Worm (Caenorhabditis elegans): ENCODE measurements around the gene adm-2.

The adm-2 gene

ce11 chrX:13663641-13664633 lies 23.8 kb upstream of the adm-2 start, which contains the start of gene C04A11.5 (continued):
- TF ChIP-seq madf-5 (GFP tag; IDR thresholded peaks at IDR 0.05) = no peak
- TF ChIP-seq lin-1 (GFP tag; IDR thresholded peaks at IDR 0.05) = no peak
- TF ChIP-seq Y48G9A.11 (GFP tag; IDR thresholded peaks at IDR 0.05) = no peak
- TF ChIP-seq nhr-237 (tag; optimal IDR thresholded peaks at IDR 0.05) = no peak

DNA sequence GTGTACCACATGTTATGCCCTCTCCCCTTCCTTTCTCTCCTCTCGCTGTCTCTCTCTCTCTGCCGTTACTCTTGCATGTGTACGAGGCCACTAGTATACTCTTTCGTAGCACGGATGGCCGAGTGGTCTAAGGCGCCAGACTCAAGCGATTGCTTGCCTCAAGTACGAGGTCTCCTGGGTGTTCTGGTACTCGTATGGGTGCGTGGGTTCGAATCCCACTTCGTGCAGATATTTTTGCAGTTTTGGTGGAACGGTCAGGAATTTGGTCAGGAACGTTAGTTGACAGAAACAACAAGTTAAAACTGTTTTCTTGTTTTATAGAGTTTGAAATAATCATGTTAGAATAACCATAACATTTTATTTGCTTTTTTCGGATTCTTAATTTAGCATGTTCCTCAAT lies 22.3 kb upstream of the adm-2 start:
- TF ChIP-seq T26A8.4 (GFP tag; IDR thresholded peaks at IDR 0.05) = peak; percentile 94
- peak; percentile 90 for TF ChIP-seq saeg-2 (GFP tag; IDR thresholded peaks at IDR 0.05)
- TF ChIP-seq unc-62 (GFP tag; optimal IDR thresholded peaks at IDR 0.05 in 1 of 2) = peak in 1 of 2 experiments; percentile 98
- TF ChIP-seq unc-62 (tag; optimal IDR thresholded peaks at IDR 0.05) = no peak
- no peak for TF ChIP-seq ceh-82 (tag; optimal IDR thresholded peaks at IDR 0.05)
- peak; percentile 83 for TF ChIP-seq hlh-11 (tag; optimal IDR thresholded peaks at IDR 0.05)
- TF ChIP-seq ztf-11 (tag; optimal IDR thresholded peaks at IDR 0.05) = no peak
- peak; percentile 92 for TF ChIP-seq D1046.2 (GFP tag; IDR thresholded peaks at IDR 0.05)
- TF ChIP-seq nhr-76 (tag; optimal IDR thresholded peaks at IDR 0.05) = no peak
- no peak for TF ChIP-seq tag-97 (GFP tag; IDR thresholded peaks at IDR 0.05)
- peak; percentile 98 for TF ChIP-seq nhr-41 (GFP tag; IDR thresholded peaks at IDR 0.05)
- peak; percentile 95 for TF ChIP-seq madf-9 (GFP tag; conservative IDR thresholded peaks at IDR 0.05)
- TF ChIP-seq madf-5 (GFP tag; IDR thresholded peaks at IDR 0.05) = peak; percentile 93 to 97
- peak; percentile 95 for TF ChIP-seq snpc-1.2 (GFP tag; IDR thresholded peaks at IDR 0.05)
- no peak for TF ChIP-seq fos-1 (tag; optimal IDR thresholded peaks at IDR 0.05)
- TF ChIP-seq aha-1 (tag) = peak; percentile 97
- peak; percentile 90 for TF ChIP-seq nhr-102 (tag; optimal IDR thresholded peaks at IDR 0.05)
- peak; percentile 96 for TF ChIP-seq ctbp-1 (GFP tag; IDR thresholded peaks at IDR 0.05)
- peak; percentile 91 for TF ChIP-seq dmd-9 (GFP tag; IDR thresholded peaks at IDR 0.05)
- TF ChIP-seq nhr-48 (tag; optimal IDR thresholded peaks at IDR 0.05) = peak; percentile 84
- TF ChIP-seq jun-1 (tag; optimal IDR thresholded peaks at IDR 0.05) = peak; percentile 82
- peak; percentile 76 for TF ChIP-seq mxl-3 (GFP tag; optimal IDR thresholded peaks at IDR 0.05)
- peak; percentile 74 for TF ChIP-seq set-16 (GFP tag; IDR thresholded peaks at IDR 0.05)
- TF ChIP-seq F44E2.7 (GFP tag; IDR thresholded peaks at IDR 0.05) = peak; percentile 95
- TF ChIP-seq lim-7 (GFP tag; IDR thresholded peaks at IDR 0.05) = peak; percentile 99
- TF ChIP-seq nhr-28 (tag; optimal IDR thresholded peaks at IDR 0.05) = peak; percentile 65
- peak; percentile 76; the same call in 1 of the 2 replicates for TF ChIP-seq lin-29 (GFP tag; IDR thresholded peaks at IDR 0.05)
- no peak for TF ChIP-seq skn-1 (tag; optimal IDR thresholded peaks at IDR 0.05)
- TF ChIP-seq mes-2 (tag; optimal IDR thresholded peaks at IDR 0.05; ENCODE audit: poor library complexity, severe bottlenecking) = peak; percentile 90
- TF ChIP-seq mdl-1 (tag; optimal IDR thresholded peaks at IDR 0.05) = peak; percentile 10 to 80
- no peak for TF ChIP-seq ceh-28 (tag; optimal IDR thresholded peaks at IDR 0.05)
- peak in 1 of 2 experiments; percentile 35 for TF ChIP-seq ZK546.5 (tag; optimal IDR thresholded peaks at IDR 0.05)
- TF ChIP-seq egl-27 (tag; optimal IDR thresholded peaks at IDR 0.05) = no peak
- peak; percentile 88 to 98 for TF ChIP-seq daf-16 (GFP tag; optimal IDR thresholded peaks at IDR 0.05)
- TF ChIP-seq daf-16 (tag; optimal IDR thresholded peaks at IDR 0.05) = peak; percentile 80
- no peak for TF ChIP-seq daf-12 (tag; optimal IDR thresholded peaks at IDR 0.05)
- peak; percentile 92 for TF ChIP-seq sdz-12 (GFP tag; optimal IDR thresholded peaks at IDR 0.05)
- TF ChIP-seq dmd-8 (GFP tag; IDR thresholded peaks at IDR 0.05) = peak; percentile 99
- TF ChIP-seq ZK337.2 (GFP tag; IDR thresholded peaks at IDR 0.05) = peak; percentile 92
- peak; percentile 86; the same call in 1 of the 2 replicates for TF ChIP-seq zip-11 (GFP tag; IDR thresholded peaks at IDR 0.05)
- peak; percentile 91 for TF ChIP-seq mdt-29 (GFP tag; IDR thresholded peaks at IDR 0.05)
- peak; percentile 91 for TF ChIP-seq php-3 (GFP tag; IDR thresholded peaks at IDR 0.05)
- peak; percentile 91 for TF ChIP-seq ceh-20 (GFP tag; IDR thresholded peaks at IDR 0.05)
- peak; percentile 87 for TF ChIP-seq lin-38 (GFP tag; IDR thresholded peaks at IDR 0.05)
- peak; percentile 84 for TF ChIP-seq dve-1 (tag; optimal IDR thresholded peaks at IDR 0.05; ENCODE audit: insufficient read depth)
